Fruit fly (Drosophila melanogaster): Measurements from ENCODE around the gene Coq4.

The Coq4 gene

dm6 chr3L:17412146-17412545, 21.3 kb downstream of the Coq4 start:
- no peak for TF ChIP-seq OdsH (GFP tag; optimal IDR thresholded peaks at IDR 0.05)
- TF ChIP-seq dl (GFP tag; optimal IDR thresholded peaks at IDR 0.05; ENCODE audit: insufficient read depth in 1 of 2, partially characterized antibody in 2 of 2), result no peak
- no peak for TF ChIP-seq pan (optimal IDR thresholded peaks at IDR 0.05)
- no peak for TF ChIP-seq Jra (GFP tag; optimal IDR thresholded peaks at IDR 0.05)
- no peak for TF ChIP-seq Mio (GFP tag; optimal IDR thresholded peaks at IDR 0.05)
- no peak for TF ChIP-seq Abd-B (GFP tag; optimal IDR thresholded peaks at IDR 0.05)
- no peak for TF ChIP-seq usp (GFP tag; optimal IDR thresholded peaks at IDR 0.05)
- no peak for TF ChIP-seq Dfd (GFP tag; optimal IDR thresholded peaks at IDR 0.05)
- no peak for TF ChIP-seq N (GFP tag; optimal IDR thresholded peaks at IDR 0.05)
- no peak for TF ChIP-seq dmrt93B (GFP tag; optimal IDR thresholded peaks at IDR 0.05)
- no peak for TF ChIP-seq jim (GFP tag; optimal IDR thresholded peaks at IDR 0.05)
- TF ChIP-seq sv (GFP tag; optimal IDR thresholded peaks at IDR 0.05), result no peak
- no peak for TF ChIP-seq Myc (optimal IDR thresholded peaks at IDR 0.05)
- no peak for TF ChIP-seq sage (GFP tag; optimal IDR thresholded peaks at IDR 0.05)
- no peak for TF ChIP-seq brk (GFP tag; optimal IDR thresholded peaks at IDR 0.05)
- no peak for TF ChIP-seq Hr78 (GFP tag; optimal IDR thresholded peaks at IDR 0.05)
- no peak for TF ChIP-seq dsf (GFP tag; optimal IDR thresholded peaks at IDR 0.05; ENCODE audit: borderline replicate concordance)
- no peak for TF ChIP-seq Hr83 (GFP tag; optimal IDR thresholded peaks at IDR 0.05; ENCODE audit: poor library complexity, severe bottlenecking)
- no peak for TF ChIP-seq CrebA (GFP tag; optimal IDR thresholded peaks at IDR 0.05; ENCODE audit: borderline replicate concordance)

DNA sequence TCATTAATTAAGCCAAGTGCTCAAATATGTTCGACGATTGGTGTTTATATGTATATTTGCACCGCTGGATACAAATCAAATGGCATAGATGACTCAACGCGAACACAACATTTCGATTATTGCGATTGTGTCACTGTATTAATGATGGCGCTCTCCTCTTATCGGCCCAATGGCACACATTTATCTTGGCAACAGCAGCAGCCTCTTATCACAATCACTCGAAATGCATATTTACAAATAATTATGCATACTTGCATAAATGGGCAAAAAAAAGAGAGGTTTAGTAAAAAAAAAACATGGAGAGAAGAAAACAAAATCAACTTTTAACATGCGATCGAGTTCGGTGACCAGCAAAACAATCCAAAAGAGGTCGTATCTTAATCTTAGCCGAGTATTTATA, 22.1 kb downstream of the Coq4 start:
- TF ChIP-seq dmrt93B (GFP tag; optimal IDR thresholded peaks at IDR 0.05) (no peak), Myc (optimal IDR thresholded peaks at IDR 0.05) (no peak), h (GFP tag; optimal IDR thresholded peaks at IDR 0.05) (no peak), fru (GFP tag; optimal IDR thresholded peaks at IDR 0.05) (no peak), dl (GFP tag; optimal IDR thresholded peaks at IDR 0.05; ENCODE audit: insufficient read depth in 1 of 2, partially characterized antibody in 2 of 2) (no peak), Hr78 (GFP tag; optimal IDR thresholded peaks at IDR 0.05) (no peak), CG32264 (GFP tag; optimal IDR thresholded peaks at IDR 0.05) (no peak), Jra (GFP tag; optimal IDR thresholded peaks at IDR 0.05) (no peak), lola (GFP tag; optimal IDR thresholded peaks at IDR 0.05) (no peak), dsf (GFP tag; optimal IDR thresholded peaks at IDR 0.05; ENCODE audit: borderline replicate concordance) (no peak), pan (optimal IDR thresholded peaks at IDR 0.05) (no peak), woc (GFP tag; optimal IDR thresholded peaks at IDR 0.05) (no peak), tai (GFP tag; optimal IDR thresholded peaks at IDR 0.05) (no peak), OdsH (GFP tag; optimal IDR thresholded peaks at IDR 0.05) (no peak), Hnf4 (GFP tag; optimal IDR thresholded peaks at IDR 0.05) (no peak), Abd-B (GFP tag; optimal IDR thresholded peaks at IDR 0.05) (no peak), Sp1 (GFP tag; optimal IDR thresholded peaks at IDR 0.05) (no peak), Vsx2 (GFP tag; optimal IDR thresholded peaks at IDR 0.05; ENCODE audit: partially characterized antibody) (no peak)

dm6 chr3L:17407480-17408093, 25.8 kb downstream of the Coq4 start:
- TF ChIP-seq psq (GFP tag; optimal IDR thresholded peaks at IDR 0.05) (no peak), Jra (GFP tag; optimal IDR thresholded peaks at IDR 0.05) (no peak), CG32264 (GFP tag; optimal IDR thresholded peaks at IDR 0.05) (no peak), Mio (GFP tag; optimal IDR thresholded peaks at IDR 0.05) (no peak)

DNA sequence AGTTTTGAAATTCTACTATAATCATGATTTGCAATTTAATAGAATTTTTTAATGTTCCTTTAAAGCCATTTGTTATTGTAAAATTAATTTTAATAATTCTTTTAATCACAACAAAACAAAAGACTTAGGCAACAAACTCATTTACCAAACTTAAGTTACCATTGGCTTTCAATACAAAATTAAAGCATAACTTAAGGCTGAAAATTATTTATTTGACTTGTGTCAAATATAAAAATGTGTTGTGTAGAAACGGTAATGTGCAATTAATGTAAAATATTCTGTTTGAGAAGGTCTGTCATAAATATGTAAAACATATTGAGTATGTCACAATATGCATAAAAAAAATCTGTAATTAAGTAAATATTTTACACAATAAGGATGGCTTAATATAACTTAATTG, 26.3 kb downstream of the Coq4 start:
- TF ChIP-seq Dfd (GFP tag; optimal IDR thresholded peaks at IDR 0.05) (no peak), lola (GFP tag; optimal IDR thresholded peaks at IDR 0.05) (no peak), Myc (optimal IDR thresholded peaks at IDR 0.05) (peak; percentile 24)

DNA sequence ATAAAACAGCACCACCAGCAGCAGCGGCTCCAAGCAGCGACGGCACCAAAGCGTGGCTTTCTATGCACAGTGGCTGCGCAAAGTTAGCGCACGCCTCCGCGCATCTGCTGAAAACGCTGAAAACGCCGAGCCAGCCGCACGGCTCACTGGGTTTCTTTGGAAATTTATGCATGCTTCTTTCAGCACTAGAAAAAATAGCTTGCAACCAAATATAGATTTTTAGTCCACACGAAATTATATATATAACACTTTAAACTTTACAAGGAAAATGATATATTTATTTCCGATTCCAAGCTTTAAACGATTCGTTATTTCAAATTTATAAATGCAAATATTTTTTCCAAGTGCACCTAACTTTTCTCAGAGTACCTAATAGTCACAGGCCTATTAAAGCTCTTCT, 28.8 kb downstream of the Coq4 start:
- TF ChIP-seq sv (GFP tag; optimal IDR thresholded peaks at IDR 0.05) (peak; percentile 11), fru (GFP tag; optimal IDR thresholded peaks at IDR 0.05) (no peak)

DNA sequence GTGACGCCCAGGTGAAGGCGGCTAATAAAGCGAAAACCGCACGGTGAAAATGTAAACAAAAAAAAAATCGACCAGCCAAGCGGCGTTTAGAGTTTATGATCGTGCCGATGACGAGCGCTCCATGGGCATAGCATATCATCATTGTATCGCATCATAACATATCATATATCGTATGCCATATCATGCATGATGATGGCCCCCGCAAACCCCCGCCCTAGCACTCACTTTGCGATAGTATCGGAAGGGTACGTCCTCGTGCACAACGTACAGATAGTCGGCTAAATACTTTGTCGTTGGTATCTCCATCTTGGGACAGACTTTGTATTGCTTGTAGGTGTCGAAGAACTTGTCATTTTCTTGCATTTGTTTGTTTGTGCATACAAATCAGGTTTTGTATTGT, 30.2 kb downstream of the Coq4 start:
- no peak for TF ChIP-seq CG9705 (GFP tag; optimal IDR thresholded peaks at IDR 0.05)
- TF ChIP-seq CrebA (GFP tag; optimal IDR thresholded peaks at IDR 0.05; ENCODE audit: borderline replicate concordance), result no peak
- TF ChIP-seq dl (GFP tag; optimal IDR thresholded peaks at IDR 0.05; ENCODE audit: insufficient read depth in 1 of 2, partially characterized antibody in 2 of 2), result no peak
- no peak for TF ChIP-seq OdsH (GFP tag; optimal IDR thresholded peaks at IDR 0.05)
- no peak for TF ChIP-seq Dif (GFP tag; optimal IDR thresholded peaks at IDR 0.05; ENCODE audit: partially characterized antibody)
- TF ChIP-seq Vsx2 (GFP tag; optimal IDR thresholded peaks at IDR 0.05; ENCODE audit: partially characterized antibody), result no peak
- TF ChIP-seq br (GFP tag; optimal IDR thresholded peaks at IDR 0.05), result no peak
- TF ChIP-seq Mio (GFP tag; optimal IDR thresholded peaks at IDR 0.05), result no peak
- TF ChIP-seq psq (GFP tag; optimal IDR thresholded peaks at IDR 0.05), result no peak
- TF ChIP-seq dsf (GFP tag; optimal IDR thresholded peaks at IDR 0.05; ENCODE audit: borderline replicate concordance), result no peak
- no peak for TF ChIP-seq usp (GFP tag; optimal IDR thresholded peaks at IDR 0.05)
- TF ChIP-seq Myc (optimal IDR thresholded peaks at IDR 0.05), result no peak
- TF ChIP-seq Jra (GFP tag; optimal IDR thresholded peaks at IDR 0.05), result no peak
- no peak for TF ChIP-seq Rel (GFP tag; optimal IDR thresholded peaks at IDR 0.05)
- TF ChIP-seq Rel (tag; optimal IDR thresholded peaks at IDR 0.05), result no peak
- TF ChIP-seq GATAd (GFP tag; optimal IDR thresholded peaks at IDR 0.05), result no peak
- no peak for TF ChIP-seq rgr (GFP tag; optimal IDR thresholded peaks at IDR 0.05)
- no peak for TF ChIP-seq h (GFP tag; optimal IDR thresholded peaks at IDR 0.05)
- no peak for TF ChIP-seq Sp1 (GFP tag; optimal IDR thresholded peaks at IDR 0.05)
- no peak for TF ChIP-seq foxo (GFP tag; optimal IDR thresholded peaks at IDR 0.05)

Measured in whole organism, wandering third instar larva.